Fruit fly (Drosophila melanogaster): ENCODE results near the gene CG13310.
A peak's percentile ranks its signal among the peaks of the same experiment; 100 is the strongest.

CG13310 gene

DNA sequence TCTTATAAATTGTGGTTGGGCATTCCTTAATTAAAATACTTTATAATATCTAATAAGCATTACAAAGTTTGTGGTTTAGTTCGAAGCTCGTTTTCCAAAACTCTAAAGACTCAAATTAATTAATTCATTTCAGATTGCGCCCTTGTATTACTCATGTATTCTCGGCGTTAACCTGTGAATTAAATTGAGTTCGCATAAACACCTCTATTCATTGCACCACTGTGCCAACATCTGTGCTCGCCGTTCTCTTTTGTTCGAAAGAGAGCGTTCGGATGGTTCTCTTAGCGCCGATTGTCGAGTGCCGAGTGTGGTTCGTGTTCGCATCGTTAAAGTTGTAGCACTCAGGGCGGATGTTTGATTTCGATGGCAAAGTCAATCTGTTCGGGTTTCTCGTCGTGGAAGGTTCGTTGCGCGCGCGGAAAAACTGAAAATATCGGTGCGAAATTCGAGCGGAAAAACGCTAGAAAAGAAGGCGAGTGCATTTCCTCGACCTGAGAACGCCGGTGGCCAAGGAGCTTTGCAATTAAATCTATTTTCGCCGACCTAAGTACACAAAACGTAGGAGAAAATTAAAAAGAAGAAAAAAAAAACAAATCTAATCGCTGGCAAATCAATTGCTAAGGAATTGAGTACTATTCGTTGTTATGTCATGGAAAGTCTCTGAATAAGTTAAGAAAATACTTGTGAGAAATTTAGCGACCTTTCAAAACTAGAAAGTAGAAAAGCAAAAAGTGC, 27.0 kb upstream of the CG13310 start, which contains the start of gene dally (continued):
- no peak for TF ChIP-seq chif (GFP tag; optimal IDR thresholded peaks at IDR 0.05)
- TF ChIP-seq CG7928 (GFP tag; optimal IDR thresholded peaks at IDR 0.05) = no peak
- TF ChIP-seq CG4730 (GFP tag; IDR thresholded peaks at IDR 0.05) = no peak
- TF ChIP-seq prd (optimal IDR thresholded peaks at IDR 0.05) = no peak
- no peak for TF ChIP-seq prd (GFP tag; IDR thresholded peaks at IDR 0.05)
- TF ChIP-seq Rx (GFP tag; IDR thresholded peaks at IDR 0.05) = no peak
- no peak for TF ChIP-seq CG2116 (GFP tag; optimal IDR thresholded peaks at IDR 0.05)
- TF ChIP-seq emc (GFP tag; optimal IDR thresholded peaks at IDR 0.05) = no peak
- TF ChIP-seq Oaz (GFP tag; IDR thresholded peaks at IDR 0.05) = no peak
- no peak for TF ChIP-seq CG18011 (GFP tag; optimal IDR thresholded peaks at IDR 0.05)
- TF ChIP-seq zen (tag; optimal IDR thresholded peaks at IDR 0.05) = peak; percentile 17
- no peak; the same call in 1 of the 2 replicates for TF ChIP-seq onecut (GFP tag; IDR thresholded peaks at IDR 0.05)
- TF ChIP-seq CG33213 (GFP tag; optimal IDR thresholded peaks at IDR 0.05) = peak; percentile 6
- TF ChIP-seq nerfin-1 (tag; optimal IDR thresholded peaks at IDR 0.05) = no peak
- no peak for TF ChIP-seq CG4820 (GFP tag; optimal IDR thresholded peaks at IDR 0.05)
- TF ChIP-seq Hmx (GFP tag; optimal IDR thresholded peaks at IDR 0.05) = no peak
- TF ChIP-seq Ravus (GFP tag; IDR thresholded peaks at IDR 0.05) = no peak
- peak; percentile 48; the same call in 1 of the 2 replicates for TF ChIP-seq CG4360 (GFP tag; IDR thresholded peaks at IDR 0.05)
- no peak for TF ChIP-seq lbe (GFP tag; optimal IDR thresholded peaks at IDR 0.05)
- TF ChIP-seq CG9215 (GFP tag; IDR thresholded peaks at IDR 0.05) = no peak
- peak; percentile 88 to 95 for TF ChIP-seq Trl (optimal IDR thresholded peaks at IDR 0.05)
- peak; percentile 64 for TF ChIP-seq Trl (GFP tag; optimal IDR thresholded peaks at IDR 0.05)
- no peak for TF ChIP-seq CG13123 (GFP tag; optimal IDR thresholded peaks at IDR 0.05)
- TF ChIP-seq esg (GFP tag; conservative IDR thresholded peaks at IDR 0.05) = no peak
- peak; percentile 36; the same call in 1 of the 3 replicates for TF ChIP-seq CG11695 (GFP tag; IDR thresholded peaks at IDR 0.05)
- no peak for TF ChIP-seq CG8765 (GFP tag; IDR thresholded peaks at IDR 0.05)
- peak; percentile 51 for TF ChIP-seq CG15514 (GFP tag; optimal IDR thresholded peaks at IDR 0.05)
- TF ChIP-seq CG30020 (tag; optimal IDR thresholded peaks at IDR 0.05) = no peak
- TF ChIP-seq CG32767 (GFP tag; IDR thresholded peaks at IDR 0.05) = no peak
- TF ChIP-seq caup (GFP tag; optimal IDR thresholded peaks at IDR 0.05; ENCODE audit: severe bottlenecking) = peak; percentile 56
- TF ChIP-seq CG8359 (GFP tag; optimal IDR thresholded peaks at IDR 0.05; ENCODE audit: borderline replicate concordance) = peak; percentile 48
- TF ChIP-seq HHEX (GFP tag; optimal IDR thresholded peaks at IDR 0.05) = peak; percentile 42
- peak; percentile 16 for TF ChIP-seq CG1603 (tag; optimal IDR thresholded peaks at IDR 0.05)
- TF ChIP-seq CG32532 (GFP tag; IDR thresholded peaks at IDR 0.05) = peak; percentile 61; the same call in 1 of the 2 replicates
- TF ChIP-seq CG14014 (GFP tag; IDR thresholded peaks at IDR 0.05) = peak; percentile 35; the same call in 1 of the 2 replicates
- no peak for TF ChIP-seq fd3F (GFP tag; optimal IDR thresholded peaks at IDR 0.05)
- TF ChIP-seq CG11456 (GFP tag; IDR thresholded peaks at IDR 0.05) = no peak
- TF ChIP-seq twi (tag; optimal IDR thresholded peaks at IDR 0.05) = no peak
- TF ChIP-seq Jarid2 (GFP tag; optimal IDR thresholded peaks at IDR 0.05) = peak; percentile 99
- TF ChIP-seq Sry-δ (GFP tag; optimal IDR thresholded peaks at IDR 0.05) = no peak
- no peak for TF ChIP-seq Sox100B (GFP tag; optimal IDR thresholded peaks at IDR 0.05)
- no peak for TF ChIP-seq CG10431 (GFP tag; optimal IDR thresholded peaks at IDR 0.05)
- no peak for TF ChIP-seq CG10565 (GFP tag; optimal IDR thresholded peaks at IDR 0.05)
- no peak for TF ChIP-seq CG7271 (tag; optimal IDR thresholded peaks at IDR 0.05)
- peak; percentile 41 for TF ChIP-seq CG17385 (GFP tag; optimal IDR thresholded peaks at IDR 0.05)
- no peak for TF ChIP-seq CG11560 (tag; IDR thresholded peaks at IDR 0.05)
- no peak for TF ChIP-seq Spps (tag; optimal IDR thresholded peaks at IDR 0.05)
- no peak for TF ChIP-seq CkIIα-i1 (GFP tag; IDR thresholded peaks at IDR 0.05)
- peak; percentile 22 for TF ChIP-seq CG16863 (GFP tag; optimal IDR thresholded peaks at IDR 0.05)
- no peak for TF ChIP-seq pho (GFP tag; optimal IDR thresholded peaks at IDR 0.05)
- no peak for TF ChIP-seq vfl (GFP tag; optimal IDR thresholded peaks at IDR 0.05)

All from whole organism, embryonic.